Worm (Caenorhabditis elegans): ENCODE data around the gene ctps-1.

Gene ctps-1

ce11 chrV:16747031-16747672 lies 47.5 kb upstream of the ctps-1 start, which contains the start of gene dkf-2:
Gene dkf-2, plus strand, starts transcription at chrV:16747622.
- TF ChIP-seq zag-1 (tag; optimal IDR thresholded peaks at IDR 0.05) (no peak), nhr-76 (tag; optimal IDR thresholded peaks at IDR 0.05) (no peak), daf-12 (tag; optimal IDR thresholded peaks at IDR 0.05) (no peak)

ce11 chrV:16749473-16749872 lies 45.2 kb upstream of the ctps-1 start:
- TF ChIP-seq nhr-12 (tag; optimal IDR thresholded peaks at IDR 0.05): no peak
- no peak for TF ChIP-seq ZK546.5 (tag; optimal IDR thresholded peaks at IDR 0.05)
- no peak for TF ChIP-seq mdl-1 (tag; optimal IDR thresholded peaks at IDR 0.05)
- no peak for TF ChIP-seq pha-4 (tag; optimal IDR thresholded peaks at IDR 0.05)
- TF ChIP-seq nhr-76 (tag; optimal IDR thresholded peaks at IDR 0.05): no peak
- TF ChIP-seq nfya-1 (tag; optimal IDR thresholded peaks at IDR 0.05; ENCODE audit: insufficient read depth): no peak
- no peak for TF ChIP-seq fos-1 (tag; optimal IDR thresholded peaks at IDR 0.05)
- no peak for TF ChIP-seq R02D3.7 (tag; optimal IDR thresholded peaks at IDR 0.05)
- TF ChIP-seq mml-1 (tag; optimal IDR thresholded peaks at IDR 0.05): no peak

- TF ChIP-seq ceh-28 (tag; optimal IDR thresholded peaks at IDR 0.05) (no peak), lsy-12 (tag; optimal IDR thresholded peaks at IDR 0.05) (no peak), hmg-11 (tag; optimal IDR thresholded peaks at IDR 0.05) (peak; percentile 35), R02D3.7 (tag; optimal IDR thresholded peaks at IDR 0.05) (no peak), daf-12 (tag; optimal IDR thresholded peaks at IDR 0.05) (no peak), fkh-10 (GFP tag; optimal IDR thresholded peaks at IDR 0.05) (peak; percentile 27), nfya-1 (tag; optimal IDR thresholded peaks at IDR 0.05; ENCODE audit: insufficient read depth) (peak; percentile 21)
Measured at ce11 chrV:16752089-16753030, 42.3 kb upstream of the ctps-1 start.

ce11 chrV:16756166-16756565 lies 38.5 kb upstream of the ctps-1 start:
- TF ChIP-seq nhr-67 (tag; optimal IDR thresholded peaks at IDR 0.05) (no peak), elt-3 (tag; optimal IDR thresholded peaks at IDR 0.05) (no peak), egl-5 (tag; optimal IDR thresholded peaks at IDR 0.05) (no peak), nhr-25 (tag; optimal IDR thresholded peaks at IDR 0.05) (no peak), nhr-28 (tag; optimal IDR thresholded peaks at IDR 0.05) (no peak), nfya-1 (tag; optimal IDR thresholded peaks at IDR 0.05; ENCODE audit: insufficient read depth) (peak; percentile 75), pha-4 (tag; optimal IDR thresholded peaks at IDR 0.05) (no peak), fos-1 (tag; optimal IDR thresholded peaks at IDR 0.05) (no peak)

ce11 chrV:16759937-16760336 lies 34.7 kb upstream of the ctps-1 start:
- TF ChIP-seq nhr-12 (tag; optimal IDR thresholded peaks at IDR 0.05) (no peak), nhr-25 (tag; optimal IDR thresholded peaks at IDR 0.05) (no peak), ceh-16 (tag; optimal IDR thresholded peaks at IDR 0.05) (no peak), hmg-11 (tag; optimal IDR thresholded peaks at IDR 0.05) (no peak), nhr-67 (tag; optimal IDR thresholded peaks at IDR 0.05) (no peak), nhr-28 (tag; optimal IDR thresholded peaks at IDR 0.05) (no peak), nhr-43 (tag; optimal IDR thresholded peaks at IDR 0.05; ENCODE audit: poor library complexity, severe bottlenecking) (no peak), nhr-11 (tag; optimal IDR thresholded peaks at IDR 0.05) (no peak), R02D3.7 (tag; optimal IDR thresholded peaks at IDR 0.05) (no peak), elt-2 (tag; optimal IDR thresholded peaks at IDR 0.05) (no peak)

- TF ChIP-seq nhr-25 (tag; optimal IDR thresholded peaks at IDR 0.05): peak; percentile 34
- TF ChIP-seq tbx-2 (tag; optimal IDR thresholded peaks at IDR 0.05): no peak
- TF ChIP-seq fos-1 (tag; optimal IDR thresholded peaks at IDR 0.05): no peak
- TF ChIP-seq fkh-2 (tag; optimal IDR thresholded peaks at IDR 0.05): no peak
- TF ChIP-seq eor-1 (tag; optimal IDR thresholded peaks at IDR 0.05): no peak
- TF ChIP-seq egl-5 (tag; optimal IDR thresholded peaks at IDR 0.05): no peak
- no peak for TF ChIP-seq mdl-1 (tag; optimal IDR thresholded peaks at IDR 0.05)
- TF ChIP-seq ama-1 (optimal IDR thresholded peaks at IDR 0.05): no peak
Measured at ce11 chrV:16774428-16774827, 20.2 kb upstream of the ctps-1 start.

Data from whole organism, L3 larva.